Worm (Caenorhabditis elegans): ENCODE measurements around the gene wdfy-3.

DNA sequence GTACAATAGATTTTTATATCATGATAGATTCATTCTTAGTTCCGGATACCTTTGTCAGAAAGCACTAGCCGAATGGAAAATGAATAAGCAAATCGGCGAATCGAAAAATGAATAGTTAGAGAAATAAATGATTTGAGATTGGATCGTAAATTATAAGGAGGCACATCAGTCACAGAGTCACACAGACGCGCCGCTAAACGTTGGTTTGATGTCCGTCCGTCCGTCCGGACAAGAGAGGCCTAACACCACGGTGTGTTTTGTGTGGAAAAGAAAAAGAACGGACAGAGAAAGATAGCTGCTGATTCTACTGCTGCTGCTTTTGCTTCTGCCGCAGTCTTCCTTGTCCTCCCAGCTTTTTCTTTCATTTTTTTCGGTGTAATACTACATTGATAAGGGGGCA, 47.7 kb downstream of the wdfy-3 start:
- no peak for TF ChIP-seq nhr-77 (tag; optimal IDR thresholded peaks at IDR 0.05)
- no peak for TF ChIP-seq lin-39 (tag; optimal IDR thresholded peaks at IDR 0.05)
- no peak for TF ChIP-seq ztf-11 (tag; optimal IDR thresholded peaks at IDR 0.05)
- TF ChIP-seq C34B4.2 (tag; optimal IDR thresholded peaks at IDR 0.05) = no peak
- no peak for TF ChIP-seq nhr-12 (tag; optimal IDR thresholded peaks at IDR 0.05)
- no peak for TF ChIP-seq tbx-2 (tag; optimal IDR thresholded peaks at IDR 0.05)
- no peak for TF ChIP-seq isw-1 (GFP tag; IDR thresholded peaks at IDR 0.05)
- TF ChIP-seq unc-62 (GFP tag; optimal IDR thresholded peaks at IDR 0.05) = no peak
- no peak for TF ChIP-seq jun-1 (tag; optimal IDR thresholded peaks at IDR 0.05)

All from whole organism, L1 larva.